Fruit fly (Drosophila melanogaster) whole organism, embryonic: ENCODE results near the gene CCT3.

Experiments used
- BEAF-32 ChIP-seq: fragments of 200-800 bp; sonication (Bioruptor generic); optimal IDR thresholded peaks from 3 replicates; lab custom pipeline; 2017; ENCODE audit warnings: missing biosample characterization, missing genetic modification characterization, mild to moderate bottlenecking, moderate library complexity, missing genetic modification reagents
- C15 ChIP-seq: fragments of 200-800 bp; sonication (Bioruptor generic); IDR thresholded peaks from 3 replicates; pipeline ENCODE4 v1.3.6; 2022; ENCODE audit warnings: missing biosample characterization, missing genetic modification characterization
- CG12391 ChIP-seq: fragments of 200-800 bp; sonication (Bioruptor generic); optimal IDR thresholded peaks from 3 replicates; lab custom pipeline; 2018; ENCODE audit warnings: missing biosample characterization, mild to moderate bottlenecking, missing genetic modification characterization, moderate library complexity
- CG13424 ChIP-seq: fragments of 200-800 bp; sonication (Bioruptor generic); optimal IDR thresholded peaks from 2 replicates; lab custom pipeline; 2019; ENCODE audit warnings: missing biosample characterization, mild to moderate bottlenecking, missing genetic modification characterization, moderate library complexity
- CG14965 ChIP-seq: fragments of 200-800 bp; sonication (Bioruptor generic); optimal IDR thresholded peaks from 2 replicates; lab custom pipeline; 2016; ENCODE audit warnings: missing biosample characterization, missing genetic modification characterization, borderline replicate concordance
- CG16815 ChIP-seq: fragments of 200-800 bp; sonication (Bioruptor generic); optimal IDR thresholded peaks from 3 replicates; lab custom pipeline; 2017; ENCODE audit warnings: missing biosample characterization, mild to moderate bottlenecking, missing genetic modification characterization
- CG17912 ChIP-seq: fragments of 200-800 bp; sonication (Bioruptor generic); optimal IDR thresholded peaks from 2 replicates; lab custom pipeline; 2018; ENCODE audit warnings: missing biosample characterization, mild to moderate bottlenecking, missing genetic modification characterization
- CG1792 ChIP-seq: fragments of 200-800 bp; sonication (Bioruptor generic); optimal IDR thresholded peaks from 2 replicates; lab custom pipeline; 2016; ENCODE audit warnings: missing biosample characterization, missing genetic modification characterization
- CG18011 ChIP-seq: fragments of 200-800 bp; sonication (Bioruptor generic); optimal IDR thresholded peaks from 2 replicates; lab custom pipeline; 2017; ENCODE audit warnings: missing biosample characterization, missing genetic modification characterization, mild to moderate bottlenecking, moderate library complexity, missing genotype
- CG18599 ChIP-seq: fragments of 200-800 bp; sonication (Bioruptor generic); optimal IDR thresholded peaks from 3 replicates; lab custom pipeline; 2017; ENCODE audit warnings: missing biosample characterization, missing genetic modification characterization, mild to moderate bottlenecking, moderate library complexity, missing genetic modification reagents
- CG31441 ChIP-seq: fragments of 200-800 bp; sonication (Bioruptor generic); IDR thresholded peaks from 2 replicates; pipeline ENCODE4 v1.3.6; 2022; ENCODE audit warnings: missing biosample characterization, missing genetic modification characterization
- CG3995 ChIP-seq: fragments of 200-800 bp; sonication (Bioruptor generic); optimal IDR thresholded peaks from 3 replicates; lab custom pipeline; 2016; ENCODE audit warnings: missing biosample characterization, missing genetic modification characterization
- CG4424 ChIP-seq: fragments of 200-800 bp; sonication (Bioruptor generic); optimal IDR thresholded peaks from 3 replicates; lab custom pipeline; 2016; ENCODE audit warnings: missing biosample characterization, missing genetic modification characterization
- CG4707 ChIP-seq: fragments of 200-800 bp; sonication (Bioruptor generic); optimal IDR thresholded peaks from 2 replicates; lab custom pipeline; 2018; ENCODE audit warnings: missing biosample characterization, mild to moderate bottlenecking, missing genetic modification characterization, moderate library complexity
- CG6791 ChIP-seq: fragments of 200-800 bp; sonication (Bioruptor generic); IDR thresholded peaks from 3 replicates; pipeline ENCODE4 v1.3.6; 2022; ENCODE audit warnings: missing biosample characterization, missing genetic modification characterization; ENCODE audit not compliant: partially characterized antibody
- CG7271 ChIP-seq: fragments of 200-800 bp; sonication (Bioruptor generic); optimal IDR thresholded peaks from 2 replicates; lab custom pipeline; 2018; ENCODE audit warnings: missing biosample characterization, mild to moderate bottlenecking, missing genetic modification characterization, moderate library complexity
- CoRest ChIP-seq: fragments of 200-800 bp; sonication (Bioruptor generic); optimal IDR thresholded peaks from 3 replicates; lab custom pipeline; 2018; ENCODE audit warnings: missing biosample characterization, mild to moderate bottlenecking, missing genetic modification characterization, moderate library complexity
- Deaf1 ChIP-seq: fragments of 200-800 bp; optimal IDR thresholded peaks from 3 replicates; lab custom pipeline; 2019; ENCODE audit warnings: missing biosample characterization, mild to moderate bottlenecking, missing genetic modification characterization, moderate library complexity
- Elba2 ChIP-seq: fragments of 200-800 bp; sonication (Bioruptor generic); optimal IDR thresholded peaks from 3 replicates; lab custom pipeline; 2016; ENCODE audit warnings: missing biosample characterization, missing genetic modification characterization
- Ets97D ChIP-seq: fragments of 200-800 bp; sonication (Bioruptor generic); optimal IDR thresholded peaks from 3 replicates; lab custom pipeline; 2016; ENCODE audit warnings: missing biosample characterization, missing genetic modification characterization
- Hsf ChIP-seq: fragments of 200-800 bp; sonication (Bioruptor generic); optimal IDR thresholded peaks from 3 replicates; lab custom pipeline; 2016; ENCODE audit warnings: missing biosample characterization, missing genetic modification characterization
- Mes4 ChIP-seq: fragments of 200-800 bp; sonication (Bioruptor generic); optimal IDR thresholded peaks from 2 replicates; lab custom pipeline; 2016; ENCODE audit warnings: missing biosample characterization, missing genetic modification characterization
- Myb ChIP-seq: fragments of 200-800 bp; sonication (Bioruptor generic); optimal IDR thresholded peaks from 2 replicates; lab custom pipeline; 2016; ENCODE audit warnings: missing biosample characterization, missing genetic modification characterization
- NC2β ChIP-seq: fragments of 200-800 bp; sonication (Bioruptor generic); optimal IDR thresholded peaks from 2 replicates; lab custom pipeline; 2016; ENCODE audit warnings: missing biosample characterization, missing genetic modification characterization
- Oaz ChIP-seq: fragments of 200-800 bp; sonication (Bioruptor generic); IDR thresholded peaks from 2 replicates; pipeline ENCODE4 v1.3.6; 2022; ENCODE audit warnings: missing biosample characterization, missing genetic modification characterization
- Oli ChIP-seq: fragments of 200-800 bp; sonication (Bioruptor generic); optimal IDR thresholded peaks from 2 replicates; lab custom pipeline; 2018; ENCODE audit warnings: missing biosample characterization, mild to moderate bottlenecking, missing genetic modification characterization, moderate library complexity
- Ssrp ChIP-seq: fragments of 200-800 bp; sonication (Bioruptor generic); optimal IDR thresholded peaks from 2 replicates; lab custom pipeline; 2018; ENCODE audit warnings: missing biosample characterization, mild to moderate bottlenecking, missing genetic modification characterization, moderate library complexity
- ato ChIP-seq: fragments of 200-800 bp; sonication (Bioruptor generic); IDR thresholded peaks from 2 replicates; pipeline ENCODE4 v1.3.6; 2022; ENCODE audit warnings: missing biosample characterization, missing genetic modification characterization; ENCODE audit not compliant: partially characterized antibody
- br ChIP-seq: fragments of >200 bp; optimal IDR thresholded peaks from 2 replicates; lab custom pipeline; 2017
- bsh ChIP-seq, 2 experiments: fragments of 200-800 bp; sonication (Bioruptor generic); optimal IDR thresholded peaks; 2 replicates each; lab custom pipeline; 2017 to 2018; ENCODE audit warnings: mild to moderate bottlenecking in 2 of 2, missing biosample characterization in 2 of 2, missing genetic modification characterization in 2 of 2, moderate library complexity in 1 of 2
- chn ChIP-seq: fragments of 200-800 bp; sonication (Bioruptor generic); optimal IDR thresholded peaks from 2 replicates; lab custom pipeline; 2016; ENCODE audit warnings: missing biosample characterization, missing genetic modification characterization
- dmrt11E ChIP-seq: fragments of 200-800 bp; sonication (Bioruptor generic); optimal IDR thresholded peaks from 3 replicates; lab custom pipeline; 2018; ENCODE audit warnings: missing biosample characterization, mild to moderate bottlenecking, missing genetic modification characterization, moderate library complexity
- dmrt99B ChIP-seq: fragments of 200-800 bp; sonication (Bioruptor generic); optimal IDR thresholded peaks from 2 replicates; lab custom pipeline; 2018; ENCODE audit warnings: missing biosample characterization, mild to moderate bottlenecking, missing genetic modification characterization, moderate library complexity
- ftz-f1 ChIP-seq: fragments of 200-800 bp; sonication (Bioruptor generic); optimal IDR thresholded peaks from 2 replicates; lab custom pipeline; 2016; ENCODE audit warnings: missing biosample characterization, missing genetic modification characterization
- gcm ChIP-seq: fragments of 200-800 bp; sonication (Bioruptor generic); optimal IDR thresholded peaks from 2 replicates; lab custom pipeline; 2019; ENCODE audit warnings: missing biosample characterization, mild to moderate bottlenecking, missing genetic modification characterization, moderate library complexity
- lov ChIP-seq, 2 experiments: fragments of 200-800 bp in 1 of 2; fragments of >200 bp in 1 of 2; sonication (Bioruptor generic) in 1 of 2; IDR thresholded peaks in 1 of 2; optimal IDR thresholded peaks in 1 of 2; 2 replicates in 1 of 2; 3 replicates in 1 of 2; pipeline versions ENCODE4 v1.3.6 to Lab custom; 2017 to 2022; ENCODE audit warnings: missing biosample characterization in 1 of 2, missing genetic modification characterization in 1 of 2
- maf-S ChIP-seq: fragments of 200-800 bp; sonication (Bioruptor generic); optimal IDR thresholded peaks from 2 replicates; lab custom pipeline; 2016; ENCODE audit warnings: missing biosample characterization, missing genetic modification characterization
- pb ChIP-seq: fragments of 200-800 bp; sonication (Bioruptor generic); optimal IDR thresholded peaks from 3 replicates; lab custom pipeline; 2016; ENCODE audit warnings: missing biosample characterization, missing genetic modification characterization
- pfk ChIP-seq: fragments of 200-800 bp; sonication (Bioruptor generic); optimal IDR thresholded peaks from 2 replicates; lab custom pipeline; 2018; ENCODE audit warnings: missing biosample characterization, mild to moderate bottlenecking, missing genetic modification characterization, moderate library complexity
- pnt ChIP-seq: fragments of 200-800 bp; sonication (Bioruptor generic); optimal IDR thresholded peaks from 3 replicates; lab custom pipeline; 2016; ENCODE audit warnings: missing biosample characterization, missing genetic modification characterization
- salm ChIP-seq: fragments of 200-800 bp; sonication (Bioruptor generic); optimal IDR thresholded peaks from 2 replicates; lab custom pipeline; 2018; ENCODE audit warnings: missing biosample characterization, mild to moderate bottlenecking, missing genetic modification characterization
- so ChIP-seq: fragments of 200-800 bp; sonication (Bioruptor generic); IDR thresholded peaks from 3 replicates; pipeline ENCODE4 v1.3.6; 2022; ENCODE audit warnings: missing biosample characterization, missing genetic modification characterization
- sob ChIP-seq: fragments of 200-800 bp; sonication (Bioruptor generic); IDR thresholded peaks from 2 replicates; pipeline ENCODE4 v1.3.6; 2022; ENCODE audit warnings: missing biosample characterization, missing genetic modification characterization
- sr ChIP-seq: fragments of 200-800 bp; sonication (Bioruptor generic); IDR thresholded peaks from 3 replicates; pipeline ENCODE4 v1.3.6; 2022; ENCODE audit warnings: missing biosample characterization, missing genetic modification characterization
- tap ChIP-seq: fragments of 200-800 bp; optimal IDR thresholded peaks from 3 replicates; lab custom pipeline; 2019; ENCODE audit warnings: missing biosample characterization, mild to moderate bottlenecking, missing genetic modification characterization, moderate library complexity
- tll ChIP-seq, 2 experiments: fragments of 200-800 bp in 1 of 2; fragments of >200 bp in 1 of 2; sonication (Bioruptor generic) in 1 of 2; optimal IDR thresholded peaks; 2 replicates each; lab custom pipeline; 2017 to 2019; ENCODE audit warnings: missing biosample characterization in 2 of 2, missing genetic modification characterization in 2 of 2, mild to moderate bottlenecking in 1 of 2, moderate library complexity in 1 of 2
- tna ChIP-seq: fragments of 200-800 bp; sonication (Bioruptor generic); IDR thresholded peaks from 2 replicates; pipeline ENCODE4 v1.3.6; 2022; ENCODE audit warnings: missing biosample characterization, missing genetic modification characterization; ENCODE audit not compliant: partially characterized antibody
- tup ChIP-seq: fragments of 200-800 bp; sonication (Bioruptor generic); optimal IDR thresholded peaks from 2 replicates; lab custom pipeline; 2016; ENCODE audit warnings: missing biosample characterization, mild to moderate bottlenecking, missing genetic modification characterization, moderate library complexity
- twi ChIP-seq: fragments of 200-800 bp; optimal IDR thresholded peaks from 2 replicates; lab custom pipeline; 2019; ENCODE audit warnings: missing biosample characterization, mild to moderate bottlenecking, missing genetic modification characterization, moderate library complexity
- wek ChIP-seq: fragments of 200-800 bp; sonication (Bioruptor generic); optimal IDR thresholded peaks from 3 replicates; lab custom pipeline; 2018; ENCODE audit warnings: missing biosample characterization, mild to moderate bottlenecking, missing genetic modification characterization, moderate library complexity

CCT3 gene

dm6 chr3R:16673184-16673583 lies 25.8 kb downstream of the CCT3 start (continued):
- no peak for TF ChIP-seq Elba2 (GFP tag; lab: Kevin White, UChicago)
- TF ChIP-seq CoRest (tag; lab: Kevin White, UChicago) = peak; percentile 9
- TF ChIP-seq ftz-f1 (GFP tag; lab: Kevin White, UChicago) = no peak
- no peak for TF ChIP-seq CG4707
- TF ChIP-seq tll (GFP tag; optimal IDR thresholded peaks at IDR 0.05; lab: Kevin White, UChicago) = no peak
- TF ChIP-seq gcm (GFP tag; lab: Kevin White, UChicago) = no peak
- peak; percentile 12 for TF ChIP-seq CG4424 (GFP tag; lab: Kevin White, UChicago)
- peak; percentile 2 for TF ChIP-seq CG16815 (GFP tag; lab: Kevin White, UChicago)
- no peak for TF ChIP-seq CG1792 (GFP tag; lab: Kevin White, UChicago)
- no peak for TF ChIP-seq CG14965
- no peak for TF ChIP-seq maf-S (GFP tag; lab: Kevin White, UChicago)
- no peak for TF ChIP-seq Mes4 (GFP tag; lab: Kevin White, UChicago)
- TF ChIP-seq pfk (GFP tag; lab: Kevin White, UChicago) = no peak
- TF ChIP-seq wek (GFP tag; lab: Kevin White, UChicago) = no peak
- peak; percentile 31 for TF ChIP-seq CG12391 (tag; lab: Kevin White, UChicago)
- no peak for TF ChIP-seq CG7271 (tag; lab: Kevin White, UChicago)
- TF ChIP-seq Oaz (GFP tag; lab: Robert Waterston, UW) = no peak
- no peak for TF ChIP-seq br (lab: Kevin White, UChicago)
- no peak for TF ChIP-seq C15 (GFP tag; lab: Robert Waterston, UW)
- no peak for TF ChIP-seq NC2β (GFP tag; lab: Kevin White, UChicago)
- no peak for TF ChIP-seq Deaf1 (tag; lab: Kevin White, UChicago)
- TF ChIP-seq BEAF-32 (GFP tag; lab: Kevin White, UChicago) = no peak
- no peak for TF ChIP-seq salm (tag; lab: Kevin White, UChicago)
- no peak for TF ChIP-seq Hsf (GFP tag; lab: Kevin White, UChicago)
- TF ChIP-seq Ets97D (GFP tag; lab: Kevin White, UChicago) = no peak
- no peak for TF ChIP-seq CG6791 (GFP tag; lab: Robert Waterston, UW)
- TF ChIP-seq Ssrp (tag; lab: Kevin White, UChicago) = peak; percentile 32
- TF ChIP-seq Oli (tag; lab: Kevin White, UChicago) = peak; percentile 7
- no peak for TF ChIP-seq tap (tag; lab: Kevin White, UChicago)
- no peak for TF ChIP-seq pnt (GFP tag; lab: Kevin White, UChicago)
- 0 out of 2 replicates have a peak, but pooled peaks have one; percentile 29 for TF ChIP-seq CG31441
- TF ChIP-seq twi = no peak
- no peak for TF ChIP-seq dmrt99B
- TF ChIP-seq sr = no peak
- TF ChIP-seq so (GFP tag; lab: Robert Waterston, UW) = no peak
- TF ChIP-seq tna (GFP tag; lab: Robert Waterston, UW) = no peak
- TF ChIP-seq lov (optimal IDR thresholded peaks at IDR 0.05; lab: Kevin White, UChicago) = no peak
- TF ChIP-seq lov (GFP tag; IDR thresholded peaks at IDR 0.05; lab: Robert Waterston, UW) = no peak
- no peak for TF ChIP-seq CG18599 (GFP tag; lab: Kevin White, UChicago)
- no peak for TF ChIP-seq sob
- TF ChIP-seq CG18011 (GFP tag; lab: Kevin White, UChicago) = no peak
- TF ChIP-seq Myb (GFP tag; lab: Kevin White, UChicago) = no peak
- no peak for TF ChIP-seq CG3995 (GFP tag; lab: Kevin White, UChicago)
- no peak for TF ChIP-seq chn (GFP tag; lab: Kevin White, UChicago)
- TF ChIP-seq CG13424 (tag; lab: Kevin White, UChicago) = no peak
- no peak for TF ChIP-seq CG17912 (GFP tag; lab: Kevin White, UChicago)
- no peak for TF ChIP-seq tup (GFP tag; lab: Kevin White, UChicago)
- no peak for TF ChIP-seq pb
- TF ChIP-seq dmrt11E = peak; percentile 49
- TF ChIP-seq bsh (GFP tag; optimal IDR thresholded peaks at IDR 0.05; lab: Kevin White, UChicago) = no peak
- no peak for TF ChIP-seq ato (GFP tag; lab: Robert Waterston, UW)
